Worm (Caenorhabditis elegans) whole organism, L4 larva: ENCODE measurements around the gene W05E10.2.

Source experiments
- F37D6.2 ChIP-seq: sonication (generic microtip); optimal IDR thresholded peaks from 2 replicates; lab custom pipeline; 2016; ENCODE audit warnings: mild to moderate bottlenecking, missing genetic modification characterization, missing compliant biosample characterization
- R02D3.7 ChIP-seq: fragments of 150-350 bp; sonication (generic microtip); optimal IDR thresholded peaks from 3 replicates; lab custom pipeline; 2014; ENCODE audit warnings: missing biosample characterization, missing genetic modification characterization
- Y105C5A.15 ChIP-seq: fragments of 200-800 bp; sonication (Bioruptor generic); IDR thresholded peaks from 2 replicates; pipeline ENCODE4 v1.3.6; 2022; ENCODE audit warnings: missing genetic modification characterization, missing compliant biosample characterization
- Y48G9A.11 ChIP-seq: fragments of 200-800 bp; sonication (Bioruptor generic); IDR thresholded peaks from 2 replicates; pipeline ENCODE4 v1.3.6; 2022; ENCODE audit warnings: missing genetic modification reagents, missing genetic modification characterization, missing compliant biosample characterization
- Y75B8A.6 ChIP-seq: fragments of 200-800 bp; sonication (Bioruptor generic); IDR thresholded peaks from 2 replicates; pipeline ENCODE4 v1.3.6; 2022; ENCODE audit warnings: missing genetic modification reagents, missing genetic modification characterization, missing compliant biosample characterization
- ZK337.2 ChIP-seq: fragments of 200-800 bp; sonication (Bioruptor generic); IDR thresholded peaks from 2 replicates; pipeline ENCODE4 v1.3.6; 2022; ENCODE audit warnings: missing genetic modification reagents, missing genetic modification characterization, missing compliant biosample characterization
- ZK546.5 ChIP-seq, 2 experiments: sonication (generic microtip); optimal IDR thresholded peaks; 2 replicates each; lab custom pipeline; 2017; ENCODE audit warnings: missing biosample characterization in 2 of 2, missing genetic modification characterization in 2 of 2
- aha-1 ChIP-seq: fragments of 150-350 bp; peaks from one replicate; lab custom pipeline; 2014; ENCODE audit warnings: missing biosample characterization, missing genetic modification characterization
- ama-1 ChIP-seq: fragments of 150-350 bp; optimal IDR thresholded peaks from 2 replicates; lab custom pipeline; 2014; ENCODE audit warnings: inconsistent platforms, mixed read lengths
- ceh-28 ChIP-seq: fragments of 150-350 bp; optimal IDR thresholded peaks from 2 replicates; lab custom pipeline; 2014; ENCODE audit warnings: missing biosample characterization, missing genetic modification reagents, missing genetic modification characterization
- ceh-44 ChIP-seq: fragments of 200-800 bp; sonication (Bioruptor generic); IDR thresholded peaks from 2 replicates; pipeline ENCODE4 v1.3.6; 2022; ENCODE audit warnings: missing genetic modification reagents, missing genetic modification characterization, missing compliant biosample characterization
- daf-12 ChIP-seq: fragments of 150-350 bp; optimal IDR thresholded peaks from 2 replicates; lab custom pipeline; 2014; ENCODE audit warnings: missing biosample characterization, missing genetic modification reagents, missing genetic modification characterization
- daf-16 ChIP-seq, 3 experiments: sonication (generic microtip); optimal IDR thresholded peaks; 2 replicates each; lab custom pipeline; 2016 to 2017; ENCODE audit warnings: missing genetic modification characterization in 3 of 3, missing genetic modification reagents in 3 of 3, mild to moderate bottlenecking in 2 of 3, missing compliant biosample characterization in 2 of 3, missing biosample characterization in 1 of 3, moderate library complexity in 1 of 3
- daf-8 ChIP-seq: fragments of 200-800 bp; sonication (Bioruptor generic); IDR thresholded peaks from 2 replicates; pipeline ENCODE4 v1.3.6; 2022; ENCODE audit warnings: missing genetic modification characterization, missing compliant biosample characterization
- dmd-6 ChIP-seq: fragments of 200-800 bp; sonication (Bioruptor generic); IDR thresholded peaks from 2 replicates; pipeline ENCODE4 v1.3.6; 2022; ENCODE audit warnings: missing genetic modification reagents, missing genetic modification characterization, missing compliant biosample characterization
- dmd-9 ChIP-seq: fragments of 200-800 bp; sonication (Bioruptor generic); IDR thresholded peaks from 2 replicates; pipeline ENCODE4 v1.3.6; 2022; ENCODE audit warnings: missing genetic modification reagents, missing genetic modification characterization, missing compliant biosample characterization
- dpl-1 ChIP-seq: fragments of 150-350 bp; optimal IDR thresholded peaks from 2 replicates; lab custom pipeline; 2014; ENCODE audit warnings: missing biosample characterization, missing genetic modification reagents, missing genetic modification characterization
- dve-1 ChIP-seq: sonication (generic microtip); optimal IDR thresholded peaks from 2 replicates; lab custom pipeline; 2017; ENCODE audit warnings: antibody characterized with exemption, mild to moderate bottlenecking, missing genetic modification characterization, missing compliant biosample characterization; ENCODE audit not compliant: insufficient read depth
- egl-43 ChIP-seq: fragments of 200-800 bp; sonication (Bioruptor generic); IDR thresholded peaks from 2 replicates; pipeline ENCODE4 v1.3.6; 2022; ENCODE audit warnings: missing genetic modification reagents, missing genetic modification characterization, missing compliant biosample characterization
- fkh-10 ChIP-seq: fragments of 150-350 bp; optimal IDR thresholded peaks from 2 replicates; lab custom pipeline; 2014; ENCODE audit warnings: missing biosample characterization, missing genetic modification reagents, missing genetic modification characterization
- gei-8 ChIP-seq: fragments of 200-800 bp; sonication (Bioruptor generic); optimal IDR thresholded peaks from 2 replicates; lab custom pipeline; 2018; ENCODE audit warnings: mild to moderate bottlenecking, missing genetic modification characterization, missing compliant biosample characterization
- hif-1 ChIP-seq, 2 experiments: sonication (generic microtip); optimal IDR thresholded peaks; 2 replicates each; lab custom pipeline; 2016 to 2017; ENCODE audit warnings: missing compliant biosample characterization in 2 of 2, missing genetic modification characterization in 2 of 2, missing genetic modification reagents in 2 of 2, missing genotype in 2 of 2, mild to moderate bottlenecking in 1 of 2
- hlh-11 ChIP-seq: fragments of 200-800 bp; sonication (Bioruptor generic); optimal IDR thresholded peaks from 2 replicates; lab custom pipeline; 2018; ENCODE audit warnings: mild to moderate bottlenecking, missing genetic modification characterization, missing compliant biosample characterization
- hlh-30 ChIP-seq: sonication (generic microtip); optimal IDR thresholded peaks from 2 replicates; lab custom pipeline; 2017; ENCODE audit warnings: antibody characterized with exemption, mild to moderate bottlenecking, missing genetic modification characterization, missing compliant biosample characterization; ENCODE audit not compliant: insufficient read depth
- hmg-1.1 ChIP-seq: fragments of 200-800 bp; sonication (Bioruptor generic); IDR thresholded peaks from 2 replicates; pipeline ENCODE4 v1.3.6; 2022; ENCODE audit warnings: missing genetic modification reagents, missing genetic modification characterization, missing compliant biosample characterization
- lim-7 ChIP-seq: fragments of 200-800 bp; sonication (Bioruptor generic); IDR thresholded peaks from 2 replicates; pipeline ENCODE4 v1.3.6; 2022; ENCODE audit warnings: missing genetic modification characterization, missing compliant biosample characterization
- lin-29 ChIP-seq: fragments of 200-800 bp; sonication (Bioruptor generic); IDR thresholded peaks from 2 replicates; pipeline ENCODE4 v1.3.6; 2022; ENCODE audit warnings: missing genetic modification reagents, missing genetic modification characterization, missing compliant biosample characterization
- lin-38 ChIP-seq: fragments of 200-800 bp; sonication (Bioruptor generic); IDR thresholded peaks from 2 replicates; pipeline ENCODE4 v1.3.6; 2022; ENCODE audit warnings: missing genetic modification reagents, missing genetic modification characterization, missing compliant biosample characterization
- madf-9 ChIP-seq: fragments of 200-800 bp; sonication (Bioruptor generic); conservative IDR thresholded peaks from 2 replicates; pipeline ENCODE4 v1.3.6; 2022; ENCODE audit warnings: missing genetic modification reagents, missing genetic modification characterization, missing compliant biosample characterization
- mdl-1 ChIP-seq, 2 experiments: fragments of 150-350 bp in 1 of 2; sonication (generic microtip) in 1 of 2; optimal IDR thresholded peaks; 2 replicates each; lab custom pipeline; 2014 to 2017; ENCODE audit warnings: missing biosample characterization in 2 of 2, missing genetic modification characterization in 2 of 2
- mep-1 ChIP-seq: fragments of 150-350 bp; sonication (generic microtip); optimal IDR thresholded peaks from 3 replicates; lab custom pipeline; 2014; ENCODE audit warnings: missing biosample characterization, missing genetic modification characterization
- mes-2 ChIP-seq: sonication (generic microtip); optimal IDR thresholded peaks from 2 replicates; lab custom pipeline; 2016; ENCODE audit warnings: missing genotype, mild to moderate bottlenecking, missing genetic modification characterization, missing compliant biosample characterization; ENCODE audit not compliant: poor library complexity, severe bottlenecking
- nhr-11 ChIP-seq: fragments of 150-350 bp; optimal IDR thresholded peaks from 2 replicates; lab custom pipeline; 2014; ENCODE audit warnings: missing biosample characterization, missing genetic modification characterization
- nhr-28 ChIP-seq: fragments of 150-350 bp; optimal IDR thresholded peaks from 2 replicates; lab custom pipeline; 2014; ENCODE audit warnings: missing biosample characterization, missing genetic modification characterization
- nhr-41 ChIP-seq: fragments of 200-800 bp; sonication (Bioruptor generic); IDR thresholded peaks from 2 replicates; pipeline ENCODE4 v1.3.6; 2022; ENCODE audit warnings: missing genetic modification reagents, missing genetic modification characterization, missing compliant biosample characterization
- nhr-42 ChIP-seq: fragments of 200-800 bp; sonication (Bioruptor generic); IDR thresholded peaks from 2 replicates; pipeline ENCODE4 v1.3.6; 2022; ENCODE audit warnings: missing genetic modification characterization, missing compliant biosample characterization
- nhr-6 ChIP-seq: fragments of 150-350 bp; optimal IDR thresholded peaks from 2 replicates; lab custom pipeline; 2014; ENCODE audit warnings: missing biosample characterization, missing genetic modification characterization
- nhr-76 ChIP-seq: fragments of 150-350 bp; optimal IDR thresholded peaks from 2 replicates; lab custom pipeline; 2014; ENCODE audit warnings: missing biosample characterization, missing genetic modification characterization
- nhr-77 ChIP-seq: fragments of 150-350 bp; optimal IDR thresholded peaks from 2 replicates; lab custom pipeline; 2014; ENCODE audit warnings: missing biosample characterization, missing genetic modification characterization
- php-3 ChIP-seq: fragments of 200-800 bp; sonication (Bioruptor generic); IDR thresholded peaks from 2 replicates; pipeline ENCODE4 v1.3.6; 2022; ENCODE audit warnings: missing genetic modification reagents, missing genetic modification characterization, missing compliant biosample characterization
- pqm-1 ChIP-seq: sonication (generic microtip); optimal IDR thresholded peaks from 2 replicates; lab custom pipeline; 2017; ENCODE audit warnings: missing biosample characterization, missing genetic modification characterization
- rbr-2 ChIP-seq: sonication (generic microtip); optimal IDR thresholded peaks from 2 replicates; lab custom pipeline; 2016; ENCODE audit warnings: missing genotype, missing genetic modification characterization, missing compliant biosample characterization
- spr-3 ChIP-seq: fragments of 200-800 bp; sonication (Bioruptor generic); optimal IDR thresholded peaks from 2 replicates; lab custom pipeline; 2018; ENCODE audit warnings: mild to moderate bottlenecking, missing genetic modification characterization, missing compliant biosample characterization
- unc-39 ChIP-seq: sonication (generic microtip); optimal IDR thresholded peaks from 2 replicates; lab custom pipeline; 2017; ENCODE audit warnings: missing biosample characterization, missing genetic modification characterization
- unc-62 ChIP-seq, 3 experiments: fragments of 150-350 bp in 1 of 3; sonication (generic microtip); optimal IDR thresholded peaks in 2 of 3; peaks in 1 of 3; 1 replicate in 1 of 3; 2 replicates in 2 of 3; lab custom pipeline; 2014 to 2017; ENCODE audit warnings: missing biosample characterization in 3 of 3, missing genetic modification characterization in 3 of 3, missing genetic modification reagents in 3 of 3, missing genotype in 1 of 3
- vab-7 ChIP-seq: fragments of 200-800 bp; sonication (Bioruptor generic); IDR thresholded peaks from 2 replicates; pipeline ENCODE4 v1.3.6; 2022; ENCODE audit warnings: missing genetic modification reagents, missing genetic modification characterization, missing compliant biosample characterization
- zag-1 ChIP-seq: fragments of 150-350 bp; optimal IDR thresholded peaks from 2 replicates; lab custom pipeline; 2014; ENCODE audit warnings: missing biosample characterization, missing genetic modification characterization
- zfp-2 ChIP-seq: sonication (generic microtip); optimal IDR thresholded peaks from 2 replicates; lab custom pipeline; 2016; ENCODE audit warnings: mild to moderate bottlenecking, missing genetic modification characterization, missing compliant biosample characterization
- ztf-7 ChIP-seq: fragments of 150-350 bp; optimal IDR thresholded peaks from 2 replicates; lab custom pipeline; 2014; ENCODE audit warnings: missing biosample characterization, missing genetic modification characterization

The W05E10.2 gene

DNA sequence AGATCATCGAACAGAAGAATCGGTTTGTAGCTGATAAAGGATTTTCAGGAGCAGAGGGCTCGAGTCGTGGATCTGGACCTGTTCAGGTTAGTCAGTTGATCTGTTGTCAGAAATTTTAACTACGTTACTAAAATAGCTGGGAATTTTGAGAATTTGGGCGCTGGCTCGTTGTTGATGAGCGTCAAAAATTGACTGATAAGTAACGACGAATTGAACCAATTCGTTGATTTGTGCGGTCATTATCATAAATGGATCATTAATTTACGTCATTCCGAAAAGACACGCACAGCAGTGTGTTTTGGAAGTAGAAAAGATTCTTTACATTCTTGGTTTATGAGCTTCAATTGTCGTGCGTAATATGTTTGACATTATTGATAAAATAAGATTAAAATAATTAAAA lies 39.2 kb upstream of the W05E10.2 start:
- peak; percentile 20 for TF ChIP-seq pqm-1 (tag; lab: Kevin White, UChicago)
- no peak for TF ChIP-seq dve-1 (tag; lab: Kevin White, UChicago)
- no peak for TF ChIP-seq zag-1 (tag; lab: Kevin White, UChicago)
- no peak for TF ChIP-seq nhr-41
- peak; percentile 49 for TF ChIP-seq hlh-11 (tag; lab: Kevin White, UChicago)
- no peak for TF ChIP-seq Y48G9A.11
- no peak for TF ChIP-seq ama-1 (lab: Kevin White, UChicago)
- peak; percentile 54; the same call in 1 of the 2 replicates for TF ChIP-seq php-3
- TF ChIP-seq daf-12, result no peak
- TF ChIP-seq dmd-6 (GFP tag; lab: Robert Waterston, UW), result peak; percentile 72
- TF ChIP-seq ceh-28, result no peak
- TF ChIP-seq nhr-6, result no peak
- TF ChIP-seq nhr-28 (tag; lab: Kevin White, UChicago), result peak; percentile 49
- TF ChIP-seq ceh-44, result no peak
- TF ChIP-seq nhr-11, result no peak
- no peak for TF ChIP-seq F37D6.2 (tag; lab: Kevin White, UChicago)
- TF ChIP-seq lin-29 (GFP tag; lab: Robert Waterston, UW), result no peak
- no peak for TF ChIP-seq daf-8 (GFP tag; lab: Robert Waterston, UW)
- no peak for TF ChIP-seq gei-8 (GFP tag; lab: Kevin White, UChicago)
- TF ChIP-seq fkh-10, result no peak
- no peak for TF ChIP-seq hif-1 (tag; optimal IDR thresholded peaks at IDR 0.05; lab: Kevin White, UChicago)
- peak; percentile 46 for TF ChIP-seq aha-1 (tag; lab: Kevin White, UChicago)
- TF ChIP-seq ZK546.5 (tag; optimal IDR thresholded peaks at IDR 0.05; lab: Kevin White, UChicago), result no peak
- no peak for TF ChIP-seq unc-39 (tag; lab: Kevin White, UChicago)
- no peak for TF ChIP-seq nhr-42 (GFP tag; lab: Robert Waterston, UW)
- TF ChIP-seq madf-9, result no peak
- TF ChIP-seq dmd-9 (GFP tag; lab: Robert Waterston, UW), result no peak
- TF ChIP-seq Y75B8A.6 (GFP tag; lab: Robert Waterston, UW), result no peak
- TF ChIP-seq ZK337.2, result no peak
- no peak for TF ChIP-seq nhr-77 (tag; lab: Kevin White, UChicago)
- no peak for TF ChIP-seq zfp-2 (tag; lab: Kevin White, UChicago)
- TF ChIP-seq dpl-1, result no peak
- no peak for TF ChIP-seq R02D3.7 (tag; lab: Kevin White, UChicago)
- no peak for TF ChIP-seq mep-1 (tag; lab: Kevin White, UChicago)

DNA sequence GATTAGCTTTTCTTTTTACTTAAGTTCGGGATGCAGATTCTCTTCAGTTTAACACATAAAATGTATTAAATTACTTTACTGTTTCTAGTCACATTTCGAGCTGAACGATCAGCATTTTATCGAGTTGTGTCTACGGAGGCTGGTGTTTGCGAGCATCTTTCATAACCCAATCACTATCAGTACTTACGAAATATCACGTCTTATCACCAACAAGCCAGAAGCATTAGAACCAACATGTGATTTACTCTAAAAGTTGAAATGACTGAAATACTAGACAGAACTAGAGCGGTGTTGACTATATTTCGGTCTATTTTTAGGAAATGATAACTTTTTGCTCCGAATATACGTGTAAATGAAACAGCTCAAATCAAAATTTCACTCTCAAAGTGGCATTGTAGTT lies 38.5 kb upstream of the W05E10.2 start:
- TF ChIP-seq nhr-76, result no peak
- no peak for TF ChIP-seq ztf-7
- TF ChIP-seq hmg-1.1, result no peak
- peak; percentile 34 for TF ChIP-seq nhr-77 (tag; lab: Kevin White, UChicago)
- TF ChIP-seq mdl-1 (tag; optimal IDR thresholded peaks at IDR 0.05; lab: Kevin White, UChicago), result peak in 1 of 2 experiments; percentile 20
- TF ChIP-seq vab-7 (GFP tag; lab: Robert Waterston, UW), result no peak
- TF ChIP-seq mep-1 (tag; lab: Kevin White, UChicago), result no peak
- TF ChIP-seq daf-12, result no peak
- no peak for TF ChIP-seq daf-16 (GFP tag; optimal IDR thresholded peaks at IDR 0.05; lab: Kevin White, UChicago)
- peak; percentile 77 for TF ChIP-seq daf-16 (tag; optimal IDR thresholded peaks at IDR 0.05; lab: Kevin White, UChicago)
- peak; percentile 91 for TF ChIP-seq pqm-1 (tag; lab: Kevin White, UChicago)
- no peak for TF ChIP-seq zfp-2 (tag; lab: Kevin White, UChicago)
- no peak for TF ChIP-seq rbr-2
- TF ChIP-seq ceh-28, result no peak
- TF ChIP-seq lin-29 (GFP tag; lab: Robert Waterston, UW), result no peak
- TF ChIP-seq lim-7, result no peak
- peak; percentile 45 for TF ChIP-seq hlh-30
- peak; percentile 75 for TF ChIP-seq nhr-28 (tag; lab: Kevin White, UChicago)
- TF ChIP-seq mes-2 (tag; lab: Kevin White, UChicago), result peak; percentile 7
- TF ChIP-seq dmd-6 (GFP tag; lab: Robert Waterston, UW), result peak; percentile 81
- no peak for TF ChIP-seq F37D6.2 (tag; lab: Kevin White, UChicago)
- no peak for TF ChIP-seq nhr-41
- TF ChIP-seq Y105C5A.15 (GFP tag; lab: Robert Waterston, UW), result no peak
- TF ChIP-seq egl-43 (GFP tag; lab: Robert Waterston, UW), result no peak
- TF ChIP-seq hif-1 (tag; optimal IDR thresholded peaks at IDR 0.05; lab: Kevin White, UChicago), result peak in 1 of 2 experiments; percentile 12
- no peak for TF ChIP-seq lin-38 (GFP tag; lab: Robert Waterston, UW)
- TF ChIP-seq aha-1 (tag; lab: Kevin White, UChicago), result no peak
- no peak for TF ChIP-seq Y75B8A.6 (GFP tag; lab: Robert Waterston, UW)
- no peak for TF ChIP-seq dmd-9 (GFP tag; lab: Robert Waterston, UW)
- TF ChIP-seq hlh-11 (tag; lab: Kevin White, UChicago), result peak; percentile 60
- no peak for TF ChIP-seq spr-3 (GFP tag; lab: Kevin White, UChicago)
- TF ChIP-seq unc-62 (GFP tag; optimal IDR thresholded peaks at IDR 0.05 in 1 of 2; lab: Kevin White, UChicago), result no peak
- TF ChIP-seq unc-62 (tag; optimal IDR thresholded peaks at IDR 0.05; lab: Kevin White, UChicago), result no peak
